Fruit fly (Drosophila melanogaster) whole organism, pupa: ENCODE results near the gene CG15865.

Source experiments
- CG10348 ChIP-seq: fragments of 200-800 bp; sonication (Bioruptor generic); IDR thresholded peaks from 2 replicates; pipeline ENCODE4 v1.3.6; 2022; ENCODE audit warnings: missing biosample characterization, missing genetic modification characterization
- CG12605 ChIP-seq: fragments of 200-800 bp; sonication (Bioruptor generic); IDR thresholded peaks from 2 replicates; pipeline ENCODE4 v1.3.6; 2022; ENCODE audit warnings: missing biosample characterization, missing genetic modification characterization
- CG13204 ChIP-seq: fragments of 200-800 bp; sonication (Bioruptor generic); optimal IDR thresholded peaks from 2 replicates; lab custom pipeline; 2018; ENCODE audit warnings: missing biosample characterization, mild to moderate bottlenecking, missing genetic modification characterization, moderate library complexity
- CG14655 ChIP-seq: fragments of 200-800 bp; sonication (Bioruptor generic); optimal IDR thresholded peaks from 3 replicates; lab custom pipeline; 2017; ENCODE audit warnings: mild to moderate bottlenecking, missing biosample characterization, missing genetic modification reagents, missing genetic modification characterization
- CG15710 ChIP-seq: fragments of 200-800 bp; sonication (Bioruptor generic); optimal IDR thresholded peaks from 2 replicates; lab custom pipeline; 2018; ENCODE audit warnings: missing biosample characterization, mild to moderate bottlenecking, missing genetic modification characterization, moderate library complexity
- CG17806 ChIP-seq: fragments of 200-800 bp; sonication (Bioruptor generic); optimal IDR thresholded peaks from 2 replicates; lab custom pipeline; 2018; ENCODE audit warnings: missing biosample characterization, mild to moderate bottlenecking, missing genetic modification characterization, moderate library complexity
- CG32121 ChIP-seq: fragments of 200-800 bp; sonication (Bioruptor generic); IDR thresholded peaks from 2 replicates; pipeline ENCODE4 v1.3.6; 2022; ENCODE audit warnings: missing biosample characterization, missing genetic modification characterization
- CG34367 ChIP-seq: fragments of 200-800 bp; sonication (Bioruptor generic); optimal IDR thresholded peaks from 2 replicates; lab custom pipeline; 2018; ENCODE audit warnings: missing biosample characterization, mild to moderate bottlenecking, missing genetic modification characterization
- CG4496 ChIP-seq: fragments of 200-800 bp; sonication (Bioruptor generic); IDR thresholded peaks from 3 replicates; pipeline ENCODE4 v1.3.6; 2022; ENCODE audit warnings: missing biosample characterization, missing genetic modification characterization
- CG8159 ChIP-seq: fragments of 200-800 bp; sonication (Bioruptor generic); optimal IDR thresholded peaks from 3 replicates; lab custom pipeline; 2018; ENCODE audit warnings: missing biosample characterization, mild to moderate bottlenecking, missing genetic modification characterization, moderate library complexity
- CG8301 ChIP-seq: fragments of 200-800 bp; sonication (Bioruptor generic); optimal IDR thresholded peaks from 2 replicates; lab custom pipeline; 2018; ENCODE audit warnings: missing biosample characterization, mild to moderate bottlenecking, missing genetic modification characterization
- CG9948 ChIP-seq: fragments of 200-800 bp; sonication (Bioruptor generic); optimal IDR thresholded peaks from 2 replicates; lab custom pipeline; 2018; ENCODE audit warnings: missing biosample characterization, mild to moderate bottlenecking, missing genetic modification characterization, moderate library complexity
- D1 ChIP-seq: fragments of 200-800 bp; sonication (Bioruptor generic); optimal IDR thresholded peaks from 2 replicates; lab custom pipeline; 2018; ENCODE audit warnings: missing biosample characterization, mild to moderate bottlenecking, missing genetic modification characterization, moderate library complexity
- EcR ChIP-seq: fragments of 200-800 bp; sonication (Bioruptor generic); optimal IDR thresholded peaks from 3 replicates; lab custom pipeline; 2019; ENCODE audit warnings: missing biosample characterization, missing genetic modification characterization, mild to moderate bottlenecking, moderate library complexity, missing genetic modification reagents
- Ets98B ChIP-seq: fragments of 200-800 bp; sonication (Bioruptor generic); IDR thresholded peaks from 2 replicates; pipeline ENCODE4 v1.3.6; 2022; ENCODE audit warnings: missing biosample characterization, missing genetic modification characterization
- Pif1A ChIP-seq: fragments of 200-800 bp; sonication (Bioruptor generic); optimal IDR thresholded peaks from 3 replicates; lab custom pipeline; 2016; ENCODE audit warnings: missing biosample characterization, missing genetic modification characterization
- Pif1B ChIP-seq: fragments of 200-800 bp; sonication (Bioruptor generic); optimal IDR thresholded peaks from 3 replicates; lab custom pipeline; 2016; ENCODE audit warnings: missing biosample characterization, missing genetic modification characterization
- Snoo ChIP-seq: fragments of 200-800 bp; sonication (Bioruptor generic); optimal IDR thresholded peaks from 3 replicates; lab custom pipeline; 2017; ENCODE audit warnings: missing biosample characterization, mild to moderate bottlenecking, missing genetic modification characterization, inconsistent platforms
- fd96Ca ChIP-seq: fragments of 200-800 bp; sonication (Bioruptor generic); IDR thresholded peaks from 3 replicates; pipeline ENCODE4 v1.3.6; 2022; ENCODE audit warnings: missing biosample characterization, missing genetic modification characterization
- gl ChIP-seq: fragments of 200-800 bp; sonication (Bioruptor generic); optimal IDR thresholded peaks from 2 replicates; lab custom pipeline; 2018; ENCODE audit warnings: missing biosample characterization, mild to moderate bottlenecking, missing genetic modification characterization
- rn ChIP-seq: fragments of 200-800 bp; sonication (Bioruptor generic); IDR thresholded peaks from 2 replicates; pipeline ENCODE4 v1.3.6; 2022; ENCODE audit warnings: missing biosample characterization, missing genetic modification characterization

Gene CG15865

DNA sequence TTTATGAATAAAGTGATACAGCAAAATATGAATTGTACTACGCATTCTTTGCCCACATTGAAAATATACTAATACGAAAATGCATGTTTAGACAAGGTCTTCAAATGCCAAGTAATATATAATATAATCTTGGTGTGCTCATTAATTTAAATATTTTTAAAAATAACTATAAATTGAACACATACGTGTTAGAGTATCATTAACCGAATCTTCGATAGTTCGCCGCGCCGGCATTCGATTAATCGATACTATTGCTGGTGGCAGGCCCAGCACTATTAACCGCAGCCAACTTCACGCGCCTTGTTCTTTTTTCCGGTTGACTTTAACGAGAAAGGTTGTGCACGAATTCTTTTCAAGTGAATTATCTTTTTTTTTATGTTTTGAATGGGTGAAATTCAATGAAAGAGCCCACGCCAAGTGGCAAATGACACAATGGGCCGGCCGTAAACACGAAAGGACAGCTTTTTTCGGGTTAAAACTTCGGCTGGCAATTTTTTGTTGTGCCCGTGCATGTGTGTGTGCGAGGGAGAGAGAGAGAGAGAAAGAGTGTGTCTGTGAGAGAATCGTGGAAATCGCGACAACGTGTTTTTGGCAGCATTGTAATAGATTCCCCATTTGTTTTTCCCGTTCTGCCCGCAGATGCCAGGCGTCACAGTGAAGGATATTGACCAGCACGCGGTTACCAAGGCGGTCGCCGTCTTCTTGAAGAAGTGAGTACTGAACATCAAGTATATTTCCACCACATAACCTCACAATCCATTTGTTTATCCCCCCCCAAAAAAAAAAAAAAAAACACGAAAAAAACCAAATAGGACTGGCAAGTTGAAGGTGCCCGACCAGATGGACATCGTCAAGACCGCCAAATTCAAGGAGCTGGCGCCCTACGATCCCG lies 26.4 kb downstream of the CG15865 start, which contains the start of gene RpS19a:
TSS of gene RpS19a (plus strand) at position 301 of the 892 bp plus-strand sequence.
- TF ChIP-seq Pif1A (GFP tag; lab: Kevin White, UChicago) (peak; percentile 64), CG9948 (peak; percentile 14), EcR (GFP tag; lab: Kevin White, UChicago) (no peak), CG17806 (no peak), CG15710 (tag; lab: Kevin White, UChicago) (peak; percentile 38), CG4496 (GFP tag; lab: Robert Waterston, UW) (peak; percentile 85), CG14655 (GFP tag; lab: Kevin White, UChicago) (peak; percentile 54), CG8301 (peak; percentile 15), CG32121 (GFP tag; lab: Robert Waterston, UW) (no peak), Ets98B (GFP tag; lab: Robert Waterston, UW) (peak; percentile 24), Pif1B (GFP tag; lab: Kevin White, UChicago) (peak; percentile 65), CG34367 (tag; lab: Kevin White, UChicago) (peak; percentile 70), gl (tag; lab: Kevin White, UChicago) (peak; percentile 41), CG10348 (no peak), CG8159 (tag; lab: Kevin White, UChicago) (peak; percentile 46), rn (GFP tag; lab: Robert Waterston, UW) (peak; percentile 57), CG13204 (GFP tag; lab: Kevin White, UChicago) (peak; percentile 59), Snoo (tag; lab: Kevin White, UChicago) (peak; percentile 83), CG12605 (GFP tag; lab: Robert Waterston, UW) (0 out of 2 replicates have a peak, but pooled peaks have one; percentile 35), D1 (tag; lab: Kevin White, UChicago) (no peak), fd96Ca (GFP tag; lab: Robert Waterston, UW) (no peak; the same call in 2 of the 3 replicates)

DNA sequence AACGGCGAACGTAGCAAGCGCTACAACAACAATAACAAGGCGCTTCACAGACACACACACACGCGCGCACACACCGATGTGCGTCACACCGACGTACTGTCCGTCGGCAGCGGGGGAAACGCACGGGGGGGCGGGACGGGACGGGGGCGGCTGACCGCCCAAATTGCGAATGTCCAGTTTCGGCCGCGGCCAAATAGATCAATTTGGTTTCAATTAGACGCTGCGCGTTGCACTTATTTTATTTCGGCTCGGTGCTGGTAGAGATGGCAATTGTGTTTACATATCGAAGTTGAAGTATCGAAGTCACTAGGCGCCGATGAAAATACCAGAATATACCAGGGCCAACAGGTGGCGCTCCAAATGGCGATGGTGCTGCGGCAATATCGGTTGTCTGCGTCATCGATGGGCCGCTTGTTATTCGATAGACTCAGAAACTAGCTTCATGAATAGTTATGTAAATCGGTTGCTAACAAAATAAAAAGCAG lies 27.1 kb downstream of the CG15865 start, which contains the start of gene Rok:
TSS of gene Rok (minus strand) at position 309 of the 485 bp plus-strand sequence.
- TF ChIP-seq CG4496 (GFP tag; lab: Robert Waterston, UW) (no peak), CG8301 (no peak), Pif1B (GFP tag; lab: Kevin White, UChicago) (no peak), rn (GFP tag; lab: Robert Waterston, UW) (no peak), CG13204 (GFP tag; lab: Kevin White, UChicago) (peak; percentile 41), CG8159 (tag; lab: Kevin White, UChicago) (no peak), fd96Ca (GFP tag; lab: Robert Waterston, UW) (no peak), Snoo (tag; lab: Kevin White, UChicago) (no peak), EcR (GFP tag; lab: Kevin White, UChicago) (peak; percentile 22)

DNA sequence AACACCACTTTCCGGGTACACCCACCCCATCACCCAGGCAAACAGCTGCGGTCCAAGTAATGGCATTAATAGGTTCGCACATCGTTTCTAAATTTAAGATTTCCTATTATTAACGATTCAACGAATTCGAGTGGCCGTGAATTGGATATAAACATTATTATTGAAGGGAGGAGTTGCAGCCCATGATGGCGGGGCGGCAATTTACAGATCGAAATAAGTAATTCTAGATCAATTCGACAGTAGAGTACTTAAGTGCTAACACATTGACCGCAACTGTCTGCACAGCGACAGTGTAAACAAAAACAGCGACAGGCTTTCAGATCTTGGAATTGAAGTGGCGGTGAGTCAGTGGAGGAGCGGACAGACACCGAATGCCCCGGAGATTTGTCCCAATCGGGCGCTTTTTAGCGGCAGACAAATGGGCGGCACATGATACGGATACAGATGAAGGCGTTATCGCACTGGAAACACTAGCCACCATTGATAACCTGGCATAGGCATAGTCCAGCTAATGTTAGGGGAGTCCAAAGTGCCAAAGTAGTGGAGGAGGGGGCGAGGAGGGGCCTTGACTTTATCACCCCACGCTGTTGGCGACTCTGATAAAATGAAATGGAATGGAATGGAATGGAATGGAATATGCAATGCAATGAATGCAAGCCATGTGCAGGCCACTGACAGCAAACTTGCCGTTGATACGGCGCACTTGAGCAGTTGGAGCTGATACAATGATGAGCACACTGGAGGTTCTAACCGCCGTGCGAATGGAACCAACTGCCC lies 30.9 kb downstream of the CG15865 start:
- TF ChIP-seq CG14655 (GFP tag; lab: Kevin White, UChicago) (peak; percentile 71), Pif1A (GFP tag; lab: Kevin White, UChicago) (no peak), CG17806 (no peak), EcR (GFP tag; lab: Kevin White, UChicago) (peak; percentile 32), CG15710 (tag; lab: Kevin White, UChicago) (peak; percentile 8), CG8301 (peak; percentile 10), D1 (tag; lab: Kevin White, UChicago) (no peak), CG32121 (GFP tag; lab: Robert Waterston, UW) (peak; percentile 65), Ets98B (GFP tag; lab: Robert Waterston, UW) (peak; percentile 30; the same call in 1 of the 2 replicates), CG4496 (GFP tag; lab: Robert Waterston, UW) (peak; percentile 65; the same call in 2 of the 3 replicates), CG8159 (tag; lab: Kevin White, UChicago) (peak; percentile 21), CG10348 (no peak), gl (tag; lab: Kevin White, UChicago) (peak; percentile 63), CG34367 (tag; lab: Kevin White, UChicago) (no peak), rn (GFP tag; lab: Robert Waterston, UW) (peak; percentile 2; the same call in 1 of the 2 replicates), Pif1B (GFP tag; lab: Kevin White, UChicago) (no peak), Snoo (tag; lab: Kevin White, UChicago) (no peak), CG9948 (no peak), fd96Ca (GFP tag; lab: Robert Waterston, UW) (peak; percentile 66; the same call in 2 of the 3 replicates), CG12605 (GFP tag; lab: Robert Waterston, UW) (peak; percentile 34; the same call in 1 of the 2 replicates), CG13204 (GFP tag; lab: Kevin White, UChicago) (peak; percentile 41)

DNA sequence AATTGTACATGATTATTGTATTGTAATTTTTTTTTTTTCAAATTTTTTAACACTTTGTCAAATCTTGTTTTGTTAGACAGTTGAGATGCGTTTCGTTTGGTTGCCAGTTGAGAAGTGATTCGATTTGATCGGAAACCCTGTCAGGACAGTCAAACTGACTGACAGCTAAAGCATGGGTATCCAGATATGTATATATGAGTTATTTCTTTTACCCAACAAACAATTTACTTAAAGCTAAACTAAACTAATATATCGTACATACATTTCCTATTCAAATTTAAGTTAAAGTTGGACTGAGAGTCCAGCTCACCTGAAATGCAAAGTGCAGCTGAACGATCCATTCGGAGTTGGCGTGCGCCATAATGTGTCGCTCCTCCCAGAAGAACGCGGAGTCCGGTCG lies 32.1 kb downstream of the CG15865 start, which contains the start of gene CG9777:
TSS of gene CG9777 (minus strand) at position 101 of the 400 bp plus-strand sequence.
- TF ChIP-seq CG13204 (GFP tag; lab: Kevin White, UChicago), result no peak
